Worm (Caenorhabditis elegans) whole organism, young adult: ENCODE results near the gene malt-1.

Source experiments
- F55B11.4 ChIP-seq: sonication (generic microtip); optimal IDR thresholded peaks from 2 replicates; lab custom pipeline; 2016; ENCODE audit warnings: missing compliant biosample characterization, missing genetic modification characterization, borderline replicate concordance; ENCODE audit not compliant: insufficient read depth
- F57C9.4 ChIP-seq: sonication (generic microtip); optimal IDR thresholded peaks from 2 replicates; lab custom pipeline; 2017; ENCODE audit warnings: mild to moderate bottlenecking, missing genetic modification characterization, missing compliant biosample characterization
- Y56A3A.18 ChIP-seq: fragments of 200-800 bp; sonication (Bioruptor generic); IDR thresholded peaks from 2 replicates; pipeline ENCODE4 v1.3.6; 2022; ENCODE audit warnings: missing genetic modification reagents, missing genetic modification characterization, missing compliant biosample characterization
- akir-1 ChIP-seq: fragments of 200-800 bp; sonication (Bioruptor generic); optimal IDR thresholded peaks from 2 replicates; lab custom pipeline; 2018; ENCODE audit warnings: mild to moderate bottlenecking, missing genetic modification characterization, moderate library complexity, missing compliant biosample characterization
- ama-1 ChIP-seq, 3 experiments: fragments of 150-350 bp in 1 of 3; sonication (generic microtip) in 2 of 3; optimal IDR thresholded peaks; 2 replicates each; lab custom pipeline; 2014 to 2018; ENCODE audit warnings: missing biosample characterization in 2 of 3, missing genetic modification characterization in 2 of 3, missing genetic modification reagents in 2 of 3
- dpl-1 ChIP-seq: fragments of 150-350 bp; optimal IDR thresholded peaks from 2 replicates; lab custom pipeline; 2014; ENCODE audit warnings: missing biosample characterization, missing genetic modification reagents, missing genetic modification characterization
- mes-4 ChIP-seq: sonication (generic microtip); optimal IDR thresholded peaks from 2 replicates; lab custom pipeline; 2016; ENCODE audit warnings: missing genotype, missing genetic modification characterization, missing compliant biosample characterization
- unc-62 ChIP-seq: fragments of 150-350 bp; optimal IDR thresholded peaks from 2 replicates; lab custom pipeline; 2014; ENCODE audit warnings: missing biosample characterization, missing genetic modification reagents, missing genetic modification characterization

ce11 chrII:6975725-6976124 lies 24.6 kb upstream of the malt-1 start:
- no peak for TF ChIP-seq F57C9.4 (tag; lab: Kevin White, UChicago)
- TF ChIP-seq mes-4, result no peak
- no peak for TF ChIP-seq akir-1 (GFP tag; lab: Kevin White, UChicago)
- no peak for TF ChIP-seq unc-62 (GFP tag; lab: Kevin White, UChicago)
- TF ChIP-seq Y56A3A.18 (GFP tag; lab: Robert Waterston, UW), result no peak
- TF ChIP-seq ama-1 (optimal IDR thresholded peaks at IDR 0.05; lab: Kevin White, UChicago), result no peak
- no peak for TF ChIP-seq ama-1 (GFP tag; optimal IDR thresholded peaks at IDR 0.05; lab: Kevin White, UChicago)
- TF ChIP-seq dpl-1 (GFP tag; lab: Kevin White, UChicago), result no peak
- no peak for TF ChIP-seq F55B11.4 (tag; lab: Kevin White, UChicago)
